Worm (Caenorhabditis elegans): ENCODE data around the gene srt-5.

DNA sequence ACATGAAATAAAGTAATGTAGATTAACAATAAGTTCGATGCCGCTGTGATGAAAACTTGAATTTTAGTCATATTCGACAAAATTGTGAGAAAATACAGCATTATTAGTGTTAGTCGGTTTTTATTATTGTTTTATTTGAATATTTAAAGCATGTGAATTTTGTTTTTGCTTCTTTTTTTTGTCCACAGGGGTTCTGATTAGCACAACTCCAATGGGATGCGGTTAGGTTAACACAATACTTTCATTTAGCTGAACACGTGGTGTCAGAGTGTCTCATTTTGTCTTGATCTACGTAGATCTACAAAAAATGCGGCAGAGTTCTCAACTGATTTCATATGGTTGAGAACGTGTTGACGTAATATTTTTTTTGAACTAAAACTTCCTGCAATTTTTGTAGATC, 11.6 kb downstream of the srt-5 start, which contains the start of gene str-40:
- TF ChIP-seq him-1 (tag; optimal IDR thresholded peaks at IDR 0.05) (no peak), dao-5 (tag; optimal IDR thresholded peaks at IDR 0.05) (no peak), W03F9.2 (tag; optimal IDR thresholded peaks at IDR 0.05) (no peak)
